Fruit fly (Drosophila melanogaster) S2 (cell line): ENCODE data around the gene CG10555.

ENCODE experiments used
- CG8478 ChIP-seq: fragments of >200 bp; optimal IDR thresholded peaks from 2 replicates; lab custom pipeline; 2018
- CTCF ChIP-seq, 2 experiments: fragments of >200 bp; optimal IDR thresholded peaks; 2 replicates each; lab custom pipeline; 2018

CG10555 gene

dm6 chrX:8413513-8414113, 14.9 kb downstream of the CG10555 start:
- TF ChIP-seq CTCF (optimal IDR thresholded peaks at IDR 0.05; lab: Kevin White, UChicago) (no peak), CG8478 (lab: Kevin White, UChicago) (no peak)

dm6 chrX:8414351-8414750, 15.6 kb downstream of the CG10555 start:
- TF ChIP-seq CTCF (optimal IDR thresholded peaks at IDR 0.05; lab: Kevin White, UChicago): no peak
- no peak for TF ChIP-seq CG8478 (lab: Kevin White, UChicago)

DNA sequence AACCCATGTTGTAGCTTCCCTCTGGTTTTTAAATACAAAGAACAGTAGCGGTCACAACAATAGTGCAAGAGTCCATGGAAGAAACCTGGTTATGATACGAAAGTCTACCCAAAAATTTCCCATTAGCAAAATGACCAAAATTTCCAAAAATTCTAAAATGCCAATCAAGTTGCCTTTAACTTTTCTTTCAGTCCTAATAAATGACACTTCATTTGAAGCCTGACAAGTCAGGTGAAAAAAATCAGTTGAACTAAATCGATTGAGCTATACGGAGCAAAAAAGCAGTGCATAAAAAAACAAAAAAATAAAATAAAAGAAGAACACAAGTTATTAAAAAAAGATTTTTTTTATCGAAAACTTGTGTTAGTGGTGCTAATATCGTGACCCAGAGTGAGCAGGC, 16.9 kb downstream of the CG10555 start:
- TF ChIP-seq CG8478 (lab: Kevin White, UChicago) (no peak), CTCF (optimal IDR thresholded peaks at IDR 0.05; lab: Kevin White, UChicago) (no peak)

DNA sequence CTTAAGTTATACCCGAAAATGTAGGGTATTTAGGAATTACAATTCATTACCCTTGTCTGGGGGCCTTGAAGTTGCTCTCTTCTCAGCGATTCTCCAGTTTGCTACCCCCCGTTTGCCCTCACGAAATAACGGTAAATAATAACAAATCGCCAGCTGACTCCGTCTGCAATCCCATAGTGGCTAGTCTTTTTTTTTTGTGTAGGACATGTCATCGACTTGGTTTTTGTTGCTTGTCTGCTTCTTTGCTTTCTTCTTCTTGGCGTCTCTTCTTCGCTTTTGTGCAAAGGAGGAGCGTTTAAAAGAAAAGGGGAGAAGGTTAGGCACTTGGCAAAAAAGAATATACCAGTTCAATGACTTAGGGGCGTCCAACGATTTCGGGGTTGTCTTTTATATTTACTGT, 17.5 kb downstream of the CG10555 start:
- TF ChIP-seq CTCF (optimal IDR thresholded peaks at IDR 0.05; lab: Kevin White, UChicago) (no peak), CG8478 (lab: Kevin White, UChicago) (no peak)

DNA sequence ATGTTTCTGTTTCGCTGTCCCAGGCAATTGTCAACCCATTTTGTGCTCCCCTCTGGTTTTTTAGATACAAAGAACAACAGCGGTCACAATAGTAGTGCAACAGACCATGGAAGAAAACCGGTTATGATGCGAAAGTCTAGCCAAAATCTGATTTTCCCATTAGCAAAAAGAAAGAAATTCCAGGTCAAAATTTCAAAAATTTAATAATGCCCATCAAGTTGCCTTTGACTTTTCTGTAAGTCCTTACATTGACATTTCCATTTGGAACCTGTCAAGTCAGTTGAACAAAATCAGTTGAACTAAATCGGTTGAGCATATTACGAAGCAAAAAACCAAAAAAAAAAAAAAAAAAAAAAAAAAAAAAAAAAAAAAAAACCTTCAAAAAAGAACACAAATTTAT, 18.2 kb downstream of the CG10555 start:
- no peak for TF ChIP-seq CG8478 (lab: Kevin White, UChicago)
- no peak for TF ChIP-seq CTCF (optimal IDR thresholded peaks at IDR 0.05; lab: Kevin White, UChicago)

dm6 chrX:8419534-8419933, 20.8 kb downstream of the CG10555 start:
- TF ChIP-seq CG8478 (lab: Kevin White, UChicago) (no peak), CTCF (optimal IDR thresholded peaks at IDR 0.05; lab: Kevin White, UChicago) (no peak)

DNA sequence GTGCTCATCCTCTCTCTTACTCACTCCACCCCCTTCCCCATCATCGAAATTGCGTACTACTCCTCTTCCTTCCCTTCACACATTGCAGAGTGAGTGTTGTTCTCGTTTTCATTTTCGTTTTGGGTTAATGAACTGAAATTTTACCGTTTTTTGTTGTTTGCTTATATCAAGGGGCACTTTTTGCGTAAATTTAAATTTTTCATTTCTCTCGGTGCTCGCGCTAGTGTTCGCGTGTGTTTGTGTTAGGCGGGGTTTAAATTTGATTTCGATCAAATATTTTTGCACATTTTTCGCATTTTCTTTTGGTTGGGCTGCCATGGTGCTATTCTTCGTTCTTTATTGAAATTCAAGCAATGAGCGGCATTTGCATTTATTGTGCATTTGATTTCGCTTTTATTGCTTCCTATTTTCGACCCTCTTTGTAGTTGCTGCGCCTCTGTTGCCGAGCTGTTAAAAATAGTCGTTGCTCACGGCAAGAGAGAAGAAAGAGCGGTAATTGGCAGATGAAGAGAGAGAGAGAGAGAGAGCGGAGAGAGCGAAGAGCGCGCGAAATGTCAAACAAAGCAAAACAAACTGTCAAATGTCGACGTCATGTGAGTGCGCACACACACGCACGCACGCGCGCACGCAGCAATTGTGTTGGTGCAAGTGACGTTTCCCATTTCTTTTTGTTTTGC, 22.2 kb downstream of the CG10555 start:
- TF ChIP-seq CG8478 (lab: Kevin White, UChicago) (no peak), CTCF (optimal IDR thresholded peaks at IDR 0.05; lab: Kevin White, UChicago) (no peak)

dm6 chrX:8421449-8421795, 22.7 kb downstream of the CG10555 start:
- TF ChIP-seq CG8478 (lab: Kevin White, UChicago) (no peak), CTCF (optimal IDR thresholded peaks at IDR 0.05; lab: Kevin White, UChicago) (no peak)

DNA sequence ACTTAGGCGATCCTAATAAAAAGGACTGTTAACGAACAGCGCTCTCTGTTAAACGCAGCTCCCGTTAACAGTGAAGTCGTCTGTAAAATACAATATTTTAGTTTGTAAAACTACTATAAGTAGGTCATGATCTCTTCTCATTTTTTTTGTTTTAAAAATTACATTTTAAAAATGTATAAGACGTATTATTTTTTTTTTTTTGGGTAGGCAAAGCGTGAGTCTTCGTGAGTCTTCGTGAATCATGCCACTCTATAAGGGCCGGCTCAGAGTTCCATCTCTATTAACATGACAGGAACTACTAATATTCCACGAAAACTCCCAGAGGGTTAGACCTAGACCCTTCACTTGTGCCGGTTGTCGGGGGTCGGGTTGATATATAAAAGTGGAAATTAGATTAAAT, 23.9 kb downstream of the CG10555 start:
- no peak for TF ChIP-seq CG8478 (lab: Kevin White, UChicago)
- no peak for TF ChIP-seq CTCF (optimal IDR thresholded peaks at IDR 0.05; lab: Kevin White, UChicago)

- TF ChIP-seq CG8478 (lab: Kevin White, UChicago): no peak
- no peak for TF ChIP-seq CTCF (optimal IDR thresholded peaks at IDR 0.05; lab: Kevin White, UChicago)
Measured at dm6 chrX:8433709-8434108, 35.0 kb downstream of the CG10555 start, which contains the start of gene CG32712. TSS of gene CG32712 (minus strand) at chrX:8433809.

DNA sequence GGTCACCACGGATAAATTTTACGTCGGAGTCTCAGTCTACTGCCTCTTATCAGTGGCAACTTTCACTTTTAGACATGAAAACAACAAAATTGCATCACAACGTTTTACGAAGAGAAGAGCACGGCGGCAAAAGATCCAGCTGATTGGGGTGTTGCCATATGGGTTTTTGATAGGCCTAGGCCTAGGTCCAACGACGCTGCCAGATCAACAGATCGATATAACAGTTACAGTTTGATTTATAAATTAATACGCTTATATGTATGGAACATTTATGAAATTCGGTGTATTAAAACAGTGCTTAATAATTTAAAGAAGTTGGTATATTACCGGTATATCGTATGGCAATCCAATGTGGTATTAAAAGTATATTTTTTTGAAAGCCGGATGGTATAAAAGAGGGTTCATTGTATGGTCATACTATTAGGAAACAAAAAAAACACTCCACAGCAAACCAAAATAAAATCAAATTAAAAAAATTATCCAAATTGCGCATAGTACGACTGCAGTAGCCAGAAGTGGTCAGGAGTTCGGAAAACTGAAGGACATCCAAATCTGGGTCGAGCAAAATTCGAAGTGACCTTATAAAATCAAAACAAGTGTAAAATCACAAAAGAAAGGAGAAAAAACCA, 38.0 kb downstream of the CG10555 start, which contains the start of gene CG1440:
CG1440 (plus strand) TSS at position 402 of the 629 bp plus-strand sequence.
- no peak for TF ChIP-seq CG8478 (lab: Kevin White, UChicago)
- TF ChIP-seq CTCF (optimal IDR thresholded peaks at IDR 0.05; lab: Kevin White, UChicago): no peak

- no peak for TF ChIP-seq CTCF (optimal IDR thresholded peaks at IDR 0.05; lab: Kevin White, UChicago)
- no peak for TF ChIP-seq CG8478 (lab: Kevin White, UChicago)
Measured at dm6 chrX:8437285-8438110, 38.8 kb downstream of the CG10555 start, which contains the start of gene Miga. TSS of gene Miga (minus strand) at chrX:8437820.

DNA sequence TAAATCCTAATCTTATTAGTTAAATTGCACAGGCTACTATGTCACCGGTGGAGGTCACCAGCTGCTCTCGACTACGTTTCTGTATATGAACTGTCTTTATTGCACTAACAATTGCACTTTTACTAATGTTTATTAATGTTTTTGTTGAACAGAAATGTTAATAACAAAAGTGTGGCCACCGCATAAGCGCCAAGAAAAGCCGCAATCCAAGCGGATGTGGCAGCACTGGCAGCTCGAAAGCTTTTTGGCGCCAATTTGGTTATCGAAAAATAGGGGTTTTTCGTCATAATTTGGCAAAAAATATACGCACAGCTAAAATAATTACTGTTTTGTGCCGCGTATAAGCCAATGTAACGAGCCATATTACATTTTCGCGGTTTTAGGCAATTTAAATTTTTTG, 43.4 kb downstream of the CG10555 start, which contains the start of gene CG12123:
CG12123 (minus strand) TSS at position 188 of the 400 bp plus-strand sequence.
- TF ChIP-seq CG8478 (lab: Kevin White, UChicago) (no peak), CTCF (optimal IDR thresholded peaks at IDR 0.05; lab: Kevin White, UChicago) (no peak)

- TF ChIP-seq CTCF (optimal IDR thresholded peaks at IDR 0.05; lab: Kevin White, UChicago): no peak
- no peak for TF ChIP-seq CG8478 (lab: Kevin White, UChicago)
Measured at dm6 chrX:8442912-8443311, 44.2 kb downstream of the CG10555 start.
